Fruit fly (Drosophila melanogaster) whole organism, embryonic: ENCODE results near the gene CG8097.
A peak's percentile ranks its signal among the peaks of the same experiment; 100 is the strongest.

Experiments
- B-H2 ChIP-seq: fragments of 200-800 bp; sonication (Bioruptor generic); optimal IDR thresholded peaks from 2 replicates; lab custom pipeline; 2018; ENCODE audit warnings: missing biosample characterization, mild to moderate bottlenecking, missing genetic modification characterization
- Bgb ChIP-seq: fragments of 200-800 bp; sonication (Bioruptor generic); IDR thresholded peaks from 2 replicates; pipeline ENCODE4 v1.3.6; 2022; ENCODE audit warnings: missing biosample characterization, missing genetic modification characterization; ENCODE audit not compliant: partially characterized antibody
- Blimp-1 ChIP-seq: fragments of 200-800 bp; sonication (Bioruptor generic); optimal IDR thresholded peaks from 3 replicates; lab custom pipeline; 2018; ENCODE audit warnings: missing biosample characterization, missing genetic modification characterization, mild to moderate bottlenecking, moderate library complexity, missing genetic modification reagents
- CG10366 ChIP-seq: fragments of 200-800 bp; sonication (Bioruptor generic); IDR thresholded peaks from 2 replicates; pipeline ENCODE4 v1.3.6; 2022; ENCODE audit warnings: missing biosample characterization, missing genetic modification characterization
- CG10654 ChIP-seq: fragments of 200-800 bp; sonication (Bioruptor generic); optimal IDR thresholded peaks from 2 replicates; lab custom pipeline; 2016; ENCODE audit warnings: missing biosample characterization, missing genetic modification characterization
- CG11398 ChIP-seq: fragments of 200-800 bp; sonication (Bioruptor generic); optimal IDR thresholded peaks from 2 replicates; lab custom pipeline; 2016; ENCODE audit warnings: missing biosample characterization, missing genetic modification characterization
- CG12236 ChIP-seq: fragments of 200-800 bp; sonication (Bioruptor generic); optimal IDR thresholded peaks from 2 replicates; lab custom pipeline; 2016; ENCODE audit warnings: missing biosample characterization, missing genetic modification characterization
- CG13624 ChIP-seq: fragments of 200-800 bp; sonication (Bioruptor generic); optimal IDR thresholded peaks from 2 replicates; lab custom pipeline; 2016; ENCODE audit warnings: missing biosample characterization, missing genetic modification characterization
- CG14050 ChIP-seq: fragments of 200-800 bp; sonication (Bioruptor generic); IDR thresholded peaks from 3 replicates; pipeline ENCODE4 v1.3.6; 2022; ENCODE audit warnings: missing biosample characterization, missing genetic modification characterization
- CG1603 ChIP-seq: fragments of 200-800 bp; sonication (Bioruptor generic); optimal IDR thresholded peaks from 2 replicates; lab custom pipeline; 2019; ENCODE audit warnings: missing biosample characterization, mild to moderate bottlenecking, missing genetic modification characterization, moderate library complexity
- CG17328 ChIP-seq: fragments of 200-800 bp; sonication (Bioruptor generic); IDR thresholded peaks from 2 replicates; pipeline ENCODE4 v1.3.6; 2022; ENCODE audit warnings: missing biosample characterization, missing genetic modification characterization
- CG17359 ChIP-seq: fragments of 200-800 bp; sonication (Bioruptor generic); optimal IDR thresholded peaks from 3 replicates; lab custom pipeline; 2018; ENCODE audit warnings: missing biosample characterization, mild to moderate bottlenecking, missing genetic modification characterization, moderate library complexity
- CG17912 ChIP-seq: fragments of 200-800 bp; sonication (Bioruptor generic); optimal IDR thresholded peaks from 2 replicates; lab custom pipeline; 2018; ENCODE audit warnings: missing biosample characterization, mild to moderate bottlenecking, missing genetic modification characterization
- CG30403 ChIP-seq: fragments of 200-800 bp; sonication (Bioruptor generic); optimal IDR thresholded peaks from 3 replicates; lab custom pipeline; 2016; ENCODE audit warnings: missing biosample characterization, missing genetic modification characterization
- CG34376 ChIP-seq: fragments of 200-800 bp; sonication (Bioruptor generic); optimal IDR thresholded peaks from 2 replicates; lab custom pipeline; 2018; ENCODE audit warnings: missing biosample characterization, mild to moderate bottlenecking, missing genetic modification characterization
- CG6654 ChIP-seq: fragments of 200-800 bp; sonication (Bioruptor generic); optimal IDR thresholded peaks from 2 replicates; lab custom pipeline; 2017; ENCODE audit warnings: missing biosample characterization, mild to moderate bottlenecking, missing genetic modification characterization
- CG7786 ChIP-seq: fragments of 200-800 bp; sonication (Bioruptor generic); optimal IDR thresholded peaks from 2 replicates; lab custom pipeline; 2016; ENCODE audit warnings: missing biosample characterization, missing genetic modification characterization
- CG8359 ChIP-seq: fragments of 200-800 bp; sonication (Bioruptor generic); optimal IDR thresholded peaks from 2 replicates; lab custom pipeline; 2017; ENCODE audit warnings: missing biosample characterization, mild to moderate bottlenecking, missing genetic modification characterization, borderline replicate concordance
- CG9817 ChIP-seq: fragments of 200-800 bp; sonication (Bioruptor generic); optimal IDR thresholded peaks from 2 replicates; lab custom pipeline; 2018; ENCODE audit warnings: missing biosample characterization, mild to moderate bottlenecking, missing genetic modification characterization, moderate library complexity
- CG9932 ChIP-seq: fragments of 200-800 bp; sonication (Bioruptor generic); IDR thresholded peaks from 2 replicates; pipeline ENCODE4 v1.3.6; 2022; ENCODE audit warnings: missing biosample characterization, missing genetic modification characterization
- Doc3 ChIP-seq: fragments of 200-800 bp; sonication (Bioruptor generic); IDR thresholded peaks from 3 replicates; pipeline ENCODE4 v1.3.6; 2022; ENCODE audit warnings: missing biosample characterization, missing genetic modification characterization; ENCODE audit not compliant: partially characterized antibody
- HHEX ChIP-seq: fragments of 200-800 bp; sonication (Bioruptor generic); optimal IDR thresholded peaks from 3 replicates; lab custom pipeline; 2017; ENCODE audit warnings: missing biosample characterization, mild to moderate bottlenecking, missing genetic modification characterization, missing genetic modification reagents
- Hr3 ChIP-seq: fragments of 200-800 bp; sonication (Bioruptor generic); optimal IDR thresholded peaks from 3 replicates; lab custom pipeline; 2016; ENCODE audit warnings: missing biosample characterization, missing genetic modification characterization
- Hr39 ChIP-seq: fragments of >200 bp; optimal IDR thresholded peaks from 2 replicates; lab custom pipeline; 2017
- Hr78 ChIP-seq, 2 experiments: fragments of 200-800 bp in 1 of 2; fragments of >200 bp in 1 of 2; sonication (Bioruptor generic) in 1 of 2; optimal IDR thresholded peaks; 2 replicates each; lab custom pipeline; 2017 to 2019; ENCODE audit warnings: missing biosample characterization in 2 of 2, missing genetic modification characterization in 2 of 2, mild to moderate bottlenecking in 1 of 2, moderate library complexity in 1 of 2
- Lpt ChIP-seq: fragments of >200 bp; optimal IDR thresholded peaks from 2 replicates; lab custom pipeline; 2018; ENCODE audit warnings: missing biosample characterization, missing genetic modification characterization
- NC2β ChIP-seq: fragments of 200-800 bp; sonication (Bioruptor generic); optimal IDR thresholded peaks from 2 replicates; lab custom pipeline; 2016; ENCODE audit warnings: missing biosample characterization, missing genetic modification characterization
- Oli ChIP-seq: fragments of 200-800 bp; sonication (Bioruptor generic); optimal IDR thresholded peaks from 2 replicates; lab custom pipeline; 2018; ENCODE audit warnings: missing biosample characterization, mild to moderate bottlenecking, missing genetic modification characterization, moderate library complexity
- Spps ChIP-seq: fragments of 200-800 bp; sonication (Bioruptor generic); optimal IDR thresholded peaks from 2 replicates; lab custom pipeline; 2018; ENCODE audit warnings: missing biosample characterization, mild to moderate bottlenecking, missing genetic modification characterization
- Sry-δ ChIP-seq: fragments of 200-800 bp; sonication (Bioruptor generic); optimal IDR thresholded peaks from 2 replicates; lab custom pipeline; 2016; ENCODE audit warnings: missing biosample characterization, missing genetic modification characterization
- Trl ChIP-seq, 3 experiments: fragments of >200 bp in 2 of 3; fragments of 200-800 bp in 1 of 3; sonication (Bioruptor generic) in 1 of 3; optimal IDR thresholded peaks; 2 replicates in 1 of 3; 3 replicates in 2 of 3; lab custom pipeline; 2016 to 2017; ENCODE audit warnings: missing biosample characterization in 1 of 3, missing genetic modification characterization in 1 of 3
- bigmax ChIP-seq: fragments of 200-800 bp; sonication (Bioruptor generic); optimal IDR thresholded peaks from 2 replicates; lab custom pipeline; 2018; ENCODE audit warnings: missing biosample characterization, mild to moderate bottlenecking, missing genetic modification characterization
- bowl ChIP-seq: fragments of 200-800 bp; sonication (Bioruptor generic); IDR thresholded peaks from 2 replicates; pipeline ENCODE4 v1.3.6; 2022; ENCODE audit warnings: missing biosample characterization, missing genetic modification characterization
- bsh ChIP-seq, 2 experiments: fragments of 200-800 bp; sonication (Bioruptor generic); optimal IDR thresholded peaks; 2 replicates each; lab custom pipeline; 2017 to 2018; ENCODE audit warnings: mild to moderate bottlenecking in 2 of 2, missing biosample characterization in 2 of 2, missing genetic modification characterization in 2 of 2, moderate library complexity in 1 of 2
- cato ChIP-seq: fragments of 200-800 bp; sonication (Bioruptor generic); optimal IDR thresholded peaks from 2 replicates; lab custom pipeline; 2016; ENCODE audit warnings: missing biosample characterization, missing genetic modification characterization, borderline replicate concordance
- dmrt11E ChIP-seq: fragments of 200-800 bp; sonication (Bioruptor generic); optimal IDR thresholded peaks from 3 replicates; lab custom pipeline; 2018; ENCODE audit warnings: missing biosample characterization, mild to moderate bottlenecking, missing genetic modification characterization, moderate library complexity
- dmrt99B ChIP-seq: fragments of 200-800 bp; sonication (Bioruptor generic); optimal IDR thresholded peaks from 2 replicates; lab custom pipeline; 2018; ENCODE audit warnings: missing biosample characterization, mild to moderate bottlenecking, missing genetic modification characterization, moderate library complexity
- fru ChIP-seq: fragments of >200 bp; optimal IDR thresholded peaks from 2 replicates; lab custom pipeline; 2017
- gsb-n ChIP-seq: fragments of 200-800 bp; sonication (Bioruptor generic); optimal IDR thresholded peaks from 3 replicates; lab custom pipeline; 2018; ENCODE audit warnings: missing biosample characterization, mild to moderate bottlenecking, missing genetic modification characterization
- ham ChIP-seq: fragments of 200-800 bp; sonication (Bioruptor generic); IDR thresholded peaks from 2 replicates; pipeline ENCODE4 v1.3.6; 2022; ENCODE audit warnings: missing biosample characterization, missing genetic modification characterization
- hth ChIP-seq: fragments of >200 bp; optimal IDR thresholded peaks from 2 replicates; lab custom pipeline; 2017; ENCODE audit warnings: inconsistent platforms
- insv ChIP-seq, 2 experiments: fragments of 200-800 bp; sonication (Bioruptor generic); optimal IDR thresholded peaks; 3 replicates each; lab custom pipeline; 2016 to 2018; ENCODE audit warnings: missing biosample characterization in 2 of 2, missing genetic modification characterization in 2 of 2
- nerfin-2 ChIP-seq: fragments of 200-800 bp; sonication (Bioruptor generic); IDR thresholded peaks from 2 replicates; pipeline ENCODE4 v1.3.6; 2022; ENCODE audit warnings: missing biosample characterization, missing genetic modification characterization; ENCODE audit not compliant: partially characterized antibody
- prd ChIP-seq, 3 experiments: fragments of >200 bp in 2 of 3; fragments of 200-800 bp in 1 of 3; sonication (Bioruptor generic) in 1 of 3; optimal IDR thresholded peaks in 2 of 3; IDR thresholded peaks in 1 of 3; 2 replicates in 2 of 3; 3 replicates in 1 of 3; pipeline versions ENCODE4 v1.3.6 to Lab custom; 2017 to 2022; ENCODE audit warnings: missing biosample characterization in 1 of 3, missing genetic modification characterization in 1 of 3
- psq ChIP-seq: fragments of 200-800 bp; sonication (Bioruptor generic); optimal IDR thresholded peaks from 2 replicates; lab custom pipeline; 2017; ENCODE audit warnings: missing biosample characterization, missing genetic modification characterization
- schlank ChIP-seq: fragments of 200-800 bp; sonication (Bioruptor generic); optimal IDR thresholded peaks from 2 replicates; lab custom pipeline; 2018; ENCODE audit warnings: missing biosample characterization, mild to moderate bottlenecking, missing genetic modification characterization
- sisA ChIP-seq: fragments of 200-800 bp; sonication (Bioruptor generic); IDR thresholded peaks from 2 replicates; pipeline ENCODE4 v1.3.6; 2022; ENCODE audit warnings: missing biosample characterization, missing genetic modification characterization
- sob ChIP-seq: fragments of 200-800 bp; sonication (Bioruptor generic); IDR thresholded peaks from 2 replicates; pipeline ENCODE4 v1.3.6; 2022; ENCODE audit warnings: missing biosample characterization, missing genetic modification characterization
- tap ChIP-seq: fragments of 200-800 bp; optimal IDR thresholded peaks from 3 replicates; lab custom pipeline; 2019; ENCODE audit warnings: missing biosample characterization, mild to moderate bottlenecking, missing genetic modification characterization, moderate library complexity
- tna ChIP-seq: fragments of 200-800 bp; sonication (Bioruptor generic); IDR thresholded peaks from 2 replicates; pipeline ENCODE4 v1.3.6; 2022; ENCODE audit warnings: missing biosample characterization, missing genetic modification characterization; ENCODE audit not compliant: partially characterized antibody

The CG8097 gene

DNA sequence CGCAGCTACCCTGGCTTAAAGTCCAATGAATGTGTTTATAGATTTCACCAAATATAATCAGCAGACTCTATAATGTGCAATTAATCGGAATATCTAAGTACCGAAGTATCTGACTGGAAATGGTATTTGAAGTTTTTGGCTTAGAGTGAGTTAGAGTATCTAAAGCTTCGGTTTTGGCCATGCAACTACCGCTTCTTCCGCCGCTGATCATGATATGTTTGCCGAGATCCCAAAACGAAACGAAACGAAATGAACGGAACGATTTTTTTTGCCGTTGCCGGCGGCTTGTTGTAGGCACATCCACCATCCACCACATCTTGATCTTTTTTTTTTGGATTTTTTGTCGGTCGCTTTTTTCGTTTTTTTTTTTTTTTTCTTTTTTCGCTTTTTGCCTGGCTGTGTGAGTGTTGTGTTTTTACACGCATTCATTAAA lies 40.0 kb downstream of the CG8097 start (continued):
- TF ChIP-seq CG9817 (tag; lab: Kevin White, UChicago) (peak; percentile 81), Hr78 (GFP tag; optimal IDR thresholded peaks at IDR 0.05; lab: Kevin White, UChicago) (peak in 1 of 2 experiments; percentile 41), bowl (GFP tag; lab: Robert Waterston, UW) (peak; percentile 55; the same call in 1 of the 2 replicates), CG17328 (GFP tag; lab: Robert Waterston, UW) (peak; percentile 83), Lpt (GFP tag; lab: Kevin White, UChicago) (no peak), Doc3 (GFP tag; lab: Robert Waterston, UW) (no peak), ham (no peak; the same call in 1 of the 2 replicates), NC2β (GFP tag; lab: Kevin White, UChicago) (no peak), Bgb (GFP tag; lab: Robert Waterston, UW) (no peak), CG10366 (GFP tag; lab: Robert Waterston, UW) (peak; percentile 88), Hr3 (peak; percentile 63), CG6654 (GFP tag; lab: Kevin White, UChicago) (peak; percentile 29), bigmax (GFP tag; lab: Kevin White, UChicago) (no peak), HHEX (GFP tag; lab: Kevin White, UChicago) (peak; percentile 76), CG30403 (GFP tag; lab: Kevin White, UChicago) (peak; percentile 78), Sry-δ (GFP tag; lab: Kevin White, UChicago) (peak; percentile 33), sisA (GFP tag; lab: Robert Waterston, UW) (peak; percentile 90), CG17912 (GFP tag; lab: Kevin White, UChicago) (no peak), Trl (optimal IDR thresholded peaks at IDR 0.05; lab: Kevin White, UChicago) (no peak), Trl (GFP tag; optimal IDR thresholded peaks at IDR 0.05; lab: Kevin White, UChicago) (peak; percentile 90), CG7786 (GFP tag; lab: Kevin White, UChicago) (peak; percentile 53), Spps (tag; lab: Kevin White, UChicago) (no peak), Hr39 (no peak), prd (optimal IDR thresholded peaks at IDR 0.05; lab: Kevin White, UChicago) (no peak), prd (GFP tag; IDR thresholded peaks at IDR 0.05; lab: Robert Waterston, UW) (peak; percentile 90), CG9932 (peak; percentile 92), psq (GFP tag; lab: Kevin White, UChicago) (peak; percentile 39), CG1603 (tag; lab: Kevin White, UChicago) (peak; percentile 85), hth (lab: Kevin White, UChicago) (no peak), CG13624 (GFP tag; lab: Kevin White, UChicago) (peak; percentile 77), tna (GFP tag; lab: Robert Waterston, UW) (no peak), CG34376 (GFP tag; lab: Kevin White, UChicago) (no peak), gsb-n (tag; lab: Kevin White, UChicago) (peak; percentile 9), nerfin-2 (GFP tag; lab: Robert Waterston, UW) (no peak), bsh (GFP tag; optimal IDR thresholded peaks at IDR 0.05; lab: Kevin White, UChicago) (peak; percentile 3 to 71), Oli (tag; lab: Kevin White, UChicago) (peak; percentile 76), cato (GFP tag; lab: Kevin White, UChicago) (peak; percentile 67), CG12236 (GFP tag; lab: Kevin White, UChicago) (no peak), insv (GFP tag; optimal IDR thresholded peaks at IDR 0.05; lab: Kevin White, UChicago) (no peak), dmrt11E (tag; lab: Kevin White, UChicago) (no peak), CG17359 (tag; lab: Kevin White, UChicago) (peak; percentile 83), schlank (tag; lab: Kevin White, UChicago) (peak; percentile 49), CG10654 (GFP tag; lab: Kevin White, UChicago) (peak; percentile 56), Blimp-1 (GFP tag; lab: Kevin White, UChicago) (peak; percentile 67), sob (peak; percentile 87), fru (no peak), tap (tag; lab: Kevin White, UChicago) (peak; percentile 77), CG11398 (GFP tag; lab: Kevin White, UChicago) (peak; percentile 42), dmrt99B (tag; lab: Kevin White, UChicago) (peak; percentile 87), B-H2 (GFP tag; lab: Kevin White, UChicago) (no peak), CG8359 (GFP tag; lab: Kevin White, UChicago) (no peak), CG14050 (peak; percentile 79)
